Worm (Caenorhabditis elegans): ENCODE results near the gene ZK1236.9.

- no peak for TF ChIP-seq zip-8 (tag; optimal IDR thresholded peaks at IDR 0.05)
- TF ChIP-seq unc-62 (GFP tag; optimal IDR thresholded peaks at IDR 0.05) = no peak
- TF ChIP-seq ham-2 (GFP tag; optimal IDR thresholded peaks at IDR 0.05) = no peak
- no peak for TF ChIP-seq ztf-11 (tag; optimal IDR thresholded peaks at IDR 0.05)
- TF ChIP-seq nhr-76 (tag; optimal IDR thresholded peaks at IDR 0.05) = no peak
Observed at ce11 chrIII:8473292-8473691, 38.3 kb upstream of the ZK1236.9 start.

Data from whole organism, mixed stage, embryonic.